Fruit fly (Drosophila melanogaster) whole organism, embryonic: ENCODE results near the gene CG13603.

Experiments
- Adf1 ChIP-seq: fragments of 200-800 bp; sonication (Bioruptor generic); IDR thresholded peaks from 2 replicates; pipeline ENCODE4 v1.3.6; 2022; ENCODE audit warnings: missing biosample characterization, missing genetic modification characterization
- Bgb ChIP-seq: fragments of 200-800 bp; sonication (Bioruptor generic); IDR thresholded peaks from 2 replicates; pipeline ENCODE4 v1.3.6; 2022; ENCODE audit warnings: missing biosample characterization, missing genetic modification characterization; ENCODE audit not compliant: partially characterized antibody
- BtbVII ChIP-seq: fragments of 200-800 bp; sonication (Bioruptor generic); optimal IDR thresholded peaks from 3 replicates; lab custom pipeline; 2017; ENCODE audit warnings: missing biosample characterization, mild to moderate bottlenecking, missing genetic modification characterization
- CG10543 ChIP-seq: fragments of 200-800 bp; sonication (Bioruptor generic); optimal IDR thresholded peaks from 3 replicates; lab custom pipeline; 2017; ENCODE audit warnings: missing biosample characterization, mild to moderate bottlenecking, missing genetic modification characterization, moderate library complexity
- CG12219 ChIP-seq: fragments of 200-800 bp; sonication (Bioruptor generic); optimal IDR thresholded peaks from 3 replicates; lab custom pipeline; 2018; ENCODE audit warnings: missing biosample characterization, mild to moderate bottlenecking, missing genetic modification characterization
- CG12769 ChIP-seq: fragments of 200-800 bp; sonication (Bioruptor generic); optimal IDR thresholded peaks from 2 replicates; lab custom pipeline; 2019; ENCODE audit warnings: missing biosample characterization, mild to moderate bottlenecking, missing genetic modification characterization, moderate library complexity
- CG15601 ChIP-seq: fragments of 200-800 bp; sonication (Bioruptor generic); optimal IDR thresholded peaks from 3 replicates; lab custom pipeline; 2019; ENCODE audit warnings: missing biosample characterization, mild to moderate bottlenecking, missing genetic modification characterization, moderate library complexity
- CG1603 ChIP-seq: fragments of 200-800 bp; sonication (Bioruptor generic); optimal IDR thresholded peaks from 2 replicates; lab custom pipeline; 2019; ENCODE audit warnings: missing biosample characterization, mild to moderate bottlenecking, missing genetic modification characterization, moderate library complexity
- CG16779 ChIP-seq: fragments of 200-800 bp; sonication (Bioruptor generic); IDR thresholded peaks from 2 replicates; pipeline ENCODE4 v1.3.6; 2022; ENCODE audit warnings: missing biosample characterization, missing genetic modification characterization
- CG17361 ChIP-seq: fragments of 200-800 bp; sonication (Bioruptor generic); IDR thresholded peaks from 3 replicates; pipeline ENCODE4 v1.3.6; 2022; ENCODE audit warnings: missing biosample characterization, missing genetic modification characterization
- CG2199 ChIP-seq: fragments of 200-800 bp; sonication (Bioruptor generic); IDR thresholded peaks from 3 replicates; pipeline ENCODE4 v1.3.6; 2022; ENCODE audit warnings: missing biosample characterization, missing genetic modification characterization
- CG31365 ChIP-seq: fragments of 200-800 bp; sonication (Bioruptor generic); optimal IDR thresholded peaks from 2 replicates; lab custom pipeline; 2018; ENCODE audit warnings: missing biosample characterization, mild to moderate bottlenecking, missing genetic modification characterization
- CG34376 ChIP-seq: fragments of 200-800 bp; sonication (Bioruptor generic); optimal IDR thresholded peaks from 2 replicates; lab custom pipeline; 2018; ENCODE audit warnings: missing biosample characterization, mild to moderate bottlenecking, missing genetic modification characterization
- CG6813 ChIP-seq: fragments of 200-800 bp; sonication (Bioruptor generic); optimal IDR thresholded peaks from 2 replicates; lab custom pipeline; 2017; ENCODE audit warnings: missing biosample characterization, missing genetic modification characterization, mild to moderate bottlenecking, moderate library complexity, missing genetic modification reagents
- CG7357 ChIP-seq: fragments of 200-800 bp; sonication (Bioruptor generic); IDR thresholded peaks from 3 replicates; pipeline ENCODE4 v1.3.6; 2022; ENCODE audit warnings: missing biosample characterization, missing genetic modification characterization
- Chrac-16 ChIP-seq: fragments of 200-800 bp; sonication (Bioruptor generic); optimal IDR thresholded peaks from 3 replicates; lab custom pipeline; 2016; ENCODE audit warnings: missing biosample characterization, missing genetic modification characterization
- Dip3 ChIP-seq: fragments of 200-800 bp; sonication (Bioruptor generic); optimal IDR thresholded peaks from 3 replicates; lab custom pipeline; 2016; ENCODE audit warnings: missing biosample characterization, missing genetic modification characterization
- Drgx ChIP-seq: fragments of 200-800 bp; sonication (Bioruptor generic); IDR thresholded peaks from 2 replicates; pipeline ENCODE4 v1.3.6; 2022; ENCODE audit warnings: missing biosample characterization, missing genetic modification characterization
- Fer1 ChIP-seq: fragments of 200-800 bp; sonication (Bioruptor generic); optimal IDR thresholded peaks from 2 replicates; lab custom pipeline; 2017; ENCODE audit warnings: missing biosample characterization, mild to moderate bottlenecking, missing genetic modification characterization
- Fer3 ChIP-seq: fragments of 200-800 bp; sonication (Bioruptor generic); optimal IDR thresholded peaks from 2 replicates; lab custom pipeline; 2018; ENCODE audit warnings: missing biosample characterization, mild to moderate bottlenecking, missing genetic modification characterization, moderate library complexity
- Hr51 ChIP-seq, 2 experiments: fragments of 200-800 bp; sonication (Bioruptor generic); optimal IDR thresholded peaks; 2 replicates in 1 of 2; 3 replicates in 1 of 2; lab custom pipeline; 2016 to 2018; ENCODE audit warnings: missing biosample characterization in 2 of 2, missing genetic modification characterization in 2 of 2, mild to moderate bottlenecking in 1 of 2, moderate library complexity in 1 of 2
- Hsf ChIP-seq: fragments of 200-800 bp; sonication (Bioruptor generic); optimal IDR thresholded peaks from 3 replicates; lab custom pipeline; 2016; ENCODE audit warnings: missing biosample characterization, missing genetic modification characterization
- Meics ChIP-seq: fragments of 200-800 bp; sonication (Bioruptor generic); optimal IDR thresholded peaks from 2 replicates; lab custom pipeline; 2017; ENCODE audit warnings: missing biosample characterization, mild to moderate bottlenecking, missing genetic modification characterization
- NfI ChIP-seq: fragments of 200-800 bp; sonication (Bioruptor generic); optimal IDR thresholded peaks from 3 replicates; lab custom pipeline; 2018; ENCODE audit warnings: missing biosample characterization, mild to moderate bottlenecking, missing genetic modification characterization, moderate library complexity
- Oaz ChIP-seq: fragments of 200-800 bp; sonication (Bioruptor generic); IDR thresholded peaks from 2 replicates; pipeline ENCODE4 v1.3.6; 2022; ENCODE audit warnings: missing biosample characterization, missing genetic modification characterization
- Opbp ChIP-seq: fragments of 200-800 bp; sonication (Bioruptor generic); IDR thresholded peaks from 3 replicates; pipeline ENCODE4 v1.3.6; 2022; ENCODE audit warnings: missing biosample characterization, missing genetic modification characterization; ENCODE audit not compliant: partially characterized antibody
- Rfx ChIP-seq: fragments of 200-800 bp; sonication (Bioruptor generic); IDR thresholded peaks from 2 replicates; pipeline ENCODE4 v1.3.6; 2022; ENCODE audit warnings: missing biosample characterization, missing genetic modification characterization
- Sox102F ChIP-seq: fragments of 200-800 bp; sonication (Bioruptor generic); optimal IDR thresholded peaks from 2 replicates; lab custom pipeline; 2018; ENCODE audit warnings: missing biosample characterization, mild to moderate bottlenecking, missing genetic modification characterization, moderate library complexity
- Sry-β ChIP-seq: fragments of 200-800 bp; sonication (Bioruptor generic); optimal IDR thresholded peaks from 2 replicates; lab custom pipeline; 2018; ENCODE audit warnings: missing biosample characterization, mild to moderate bottlenecking, missing genetic modification characterization, moderate library complexity
- Stat92E ChIP-seq, 3 experiments: fragments of >200 bp in 2 of 3; fragments of 200-800 bp in 1 of 3; sonication (Bioruptor generic) in 1 of 3; optimal IDR thresholded peaks; 2 replicates each; lab custom pipeline; 2017 to 2019; ENCODE audit warnings: missing biosample characterization in 3 of 3, missing genetic modification characterization in 3 of 3, mild to moderate bottlenecking in 1 of 3, moderate library complexity in 1 of 3
- Taf1 ChIP-seq: fragments of 200-800 bp; sonication (Bioruptor generic); IDR thresholded peaks from 2 replicates; pipeline ENCODE4 v1.3.6; 2022; ENCODE audit warnings: missing biosample characterization, missing genetic modification characterization
- Xbp1 ChIP-seq: fragments of 200-800 bp; sonication (Bioruptor generic); optimal IDR thresholded peaks from 3 replicates; lab custom pipeline; 2016; ENCODE audit warnings: missing biosample characterization, mild to moderate bottlenecking, missing genetic modification characterization
- YL-1 ChIP-seq: fragments of 200-800 bp; sonication (Bioruptor generic); optimal IDR thresholded peaks from 3 replicates; lab custom pipeline; 2017; ENCODE audit warnings: missing biosample characterization, mild to moderate bottlenecking, missing genetic modification characterization
- abd-A ChIP-seq: fragments of 200-800 bp; sonication (Bioruptor generic); optimal IDR thresholded peaks from 3 replicates; lab custom pipeline; 2019; ENCODE audit warnings: missing biosample characterization, mild to moderate bottlenecking, missing genetic modification characterization, moderate library complexity
- ci ChIP-seq: fragments of 200-800 bp; sonication (Bioruptor generic); IDR thresholded peaks from 3 replicates; pipeline ENCODE4 v1.3.6; 2022; ENCODE audit warnings: missing biosample characterization, missing genetic modification characterization
- dmrt99B ChIP-seq: fragments of 200-800 bp; sonication (Bioruptor generic); optimal IDR thresholded peaks from 2 replicates; lab custom pipeline; 2018; ENCODE audit warnings: missing biosample characterization, mild to moderate bottlenecking, missing genetic modification characterization, moderate library complexity
- gfzf ChIP-seq: fragments of 200-800 bp; sonication (Bioruptor generic); optimal IDR thresholded peaks from 2 replicates; lab custom pipeline; 2016; ENCODE audit warnings: missing biosample characterization, mild to moderate bottlenecking, missing genetic modification characterization, moderate library complexity
- ken ChIP-seq: fragments of 200-800 bp; sonication (Bioruptor generic); IDR thresholded peaks from 3 replicates; pipeline ENCODE4 v1.3.6; 2022; ENCODE audit warnings: missing biosample characterization, missing genetic modification characterization
- klu ChIP-seq: fragments of 200-800 bp; sonication (Bioruptor generic); IDR thresholded peaks from 2 replicates; pipeline ENCODE4 v1.3.6; 2022; ENCODE audit warnings: missing biosample characterization, missing genetic modification characterization
- knrl ChIP-seq: fragments of 200-800 bp; sonication (Bioruptor generic); IDR thresholded peaks from 3 replicates; pipeline ENCODE4 v1.3.6; 2022; ENCODE audit warnings: missing biosample characterization, missing genetic modification characterization; ENCODE audit not compliant: partially characterized antibody
- lab ChIP-seq: fragments of 200-800 bp; sonication (Bioruptor generic); optimal IDR thresholded peaks from 3 replicates; lab custom pipeline; 2017; ENCODE audit warnings: missing biosample characterization, missing genetic modification characterization, mild to moderate bottlenecking, moderate library complexity, missing genetic modification reagents
- lov ChIP-seq, 2 experiments: fragments of 200-800 bp in 1 of 2; fragments of >200 bp in 1 of 2; sonication (Bioruptor generic) in 1 of 2; IDR thresholded peaks in 1 of 2; optimal IDR thresholded peaks in 1 of 2; 2 replicates in 1 of 2; 3 replicates in 1 of 2; pipeline versions ENCODE4 v1.3.6 to Lab custom; 2017 to 2022; ENCODE audit warnings: missing biosample characterization in 1 of 2, missing genetic modification characterization in 1 of 2
- nau ChIP-seq: fragments of 200-800 bp; sonication (Bioruptor generic); optimal IDR thresholded peaks from 3 replicates; lab custom pipeline; 2017; ENCODE audit warnings: missing biosample characterization, mild to moderate bottlenecking, missing genetic modification characterization, missing genetic modification reagents
- peb ChIP-seq: fragments of 200-800 bp; sonication (Bioruptor generic); IDR thresholded peaks from 2 replicates; pipeline ENCODE4 v1.3.6; 2022; ENCODE audit warnings: missing biosample characterization, missing genetic modification characterization
- sd ChIP-seq: fragments of 200-800 bp; sonication (Bioruptor generic); optimal IDR thresholded peaks from 3 replicates; lab custom pipeline; 2018; ENCODE audit warnings: missing biosample characterization, mild to moderate bottlenecking, missing genetic modification characterization, moderate library complexity
- sens ChIP-seq: fragments of 200-800 bp; sonication (Bioruptor generic); peaks from one replicate; lab custom pipeline; 2016; ENCODE audit warnings: missing biosample characterization, missing genetic modification characterization
- seq ChIP-seq: fragments of 200-800 bp; sonication (Bioruptor generic); IDR thresholded peaks from 2 replicates; pipeline ENCODE4 v1.3.6; 2022; ENCODE audit warnings: missing biosample characterization, missing genetic modification characterization

CG13603 gene

dm6 chr3R:24006449-24007159, 20.2 kb upstream of the CG13603 start (continued):
- TF ChIP-seq Hr51 (GFP tag; optimal IDR thresholded peaks at IDR 0.05; lab: Kevin White, UChicago), result peak in 1 of 2 experiments; percentile 11
- peak; percentile 47 for TF ChIP-seq Rfx (GFP tag; lab: Robert Waterston, UW)
- TF ChIP-seq dmrt99B (tag; lab: Kevin White, UChicago), result peak; percentile 11
- peak; percentile 31; the same call in 1 of the 3 replicates for TF ChIP-seq CG17361 (GFP tag; lab: Robert Waterston, UW)
- no peak for TF ChIP-seq gfzf (GFP tag; lab: Kevin White, UChicago)
- TF ChIP-seq CG34376 (GFP tag; lab: Kevin White, UChicago), result peak; percentile 50
- TF ChIP-seq Sry-β (GFP tag; lab: Kevin White, UChicago), result peak; percentile 96
- TF ChIP-seq klu (GFP tag; lab: Robert Waterston, UW), result peak; percentile 25; the same call in 1 of the 2 replicates
- peak; percentile 15 for TF ChIP-seq CG10543 (GFP tag; lab: Kevin White, UChicago)
- TF ChIP-seq Chrac-16, result peak; percentile 10
- no peak for TF ChIP-seq CG6813
- no peak for TF ChIP-seq CG12219 (GFP tag; lab: Kevin White, UChicago)
- peak; percentile 42 for TF ChIP-seq lab
- no peak for TF ChIP-seq CG15601 (tag; lab: Kevin White, UChicago)
- no peak for TF ChIP-seq lov (optimal IDR thresholded peaks at IDR 0.05; lab: Kevin White, UChicago)
- TF ChIP-seq lov (GFP tag; IDR thresholded peaks at IDR 0.05; lab: Robert Waterston, UW), result no peak
- TF ChIP-seq CG12769 (tag; lab: Kevin White, UChicago), result peak; percentile 2
- peak; percentile 62; the same call in 1 of the 3 replicates for TF ChIP-seq CG2199 (GFP tag; lab: Robert Waterston, UW)
- peak; percentile 45; the same call in 2 of the 3 replicates for TF ChIP-seq ci (GFP tag; lab: Robert Waterston, UW)
- no peak for TF ChIP-seq NfI (GFP tag; lab: Kevin White, UChicago)
- TF ChIP-seq Hsf (GFP tag; lab: Kevin White, UChicago), result no peak
- TF ChIP-seq CG1603 (tag; lab: Kevin White, UChicago), result peak; percentile 5
- TF ChIP-seq Taf1 (GFP tag; lab: Robert Waterston, UW), result peak; percentile 24; the same call in 1 of the 2 replicates
- TF ChIP-seq nau, result peak; percentile 1
- TF ChIP-seq Bgb (GFP tag; lab: Robert Waterston, UW), result peak; percentile 48; the same call in 1 of the 2 replicates
- peak; percentile 41 for TF ChIP-seq Meics (GFP tag; lab: Kevin White, UChicago)
- TF ChIP-seq Xbp1 (GFP tag; lab: Kevin White, UChicago), result no peak
- TF ChIP-seq Adf1 (GFP tag; lab: Robert Waterston, UW), result no peak
- peak; percentile 8 for TF ChIP-seq sd
- peak; percentile 13 for TF ChIP-seq YL-1 (GFP tag; lab: Kevin White, UChicago)
- 0 out of 2 replicates have a peak, but pooled peaks have one; percentile 35 for TF ChIP-seq CG16779 (GFP tag; lab: Robert Waterston, UW)
- 0 out of 2 replicates have a peak, but pooled peaks have one; percentile 11 for TF ChIP-seq seq (GFP tag; lab: Robert Waterston, UW)
- no peak for TF ChIP-seq Dip3 (GFP tag; lab: Kevin White, UChicago)
- TF ChIP-seq abd-A, result no peak
- TF ChIP-seq sens (GFP tag; lab: Kevin White, UChicago), result peak; percentile 82
- TF ChIP-seq Fer1, result peak; percentile 9
- 0 out of 3 replicates have a peak, but pooled peaks have one; percentile 16 for TF ChIP-seq Opbp (GFP tag; lab: Robert Waterston, UW)
- no peak for TF ChIP-seq Oaz
- peak; percentile 8 for TF ChIP-seq Sox102F (GFP tag; lab: Kevin White, UChicago)
- no peak for TF ChIP-seq BtbVII (GFP tag; lab: Kevin White, UChicago)
- TF ChIP-seq CG31365 (tag; lab: Kevin White, UChicago), result peak; percentile 20
- TF ChIP-seq peb (GFP tag; lab: Robert Waterston, UW), result 0 out of 2 replicates have a peak, but pooled peaks have one; percentile 7
- peak; percentile 48; the same call in 1 of the 3 replicates for TF ChIP-seq ken
- no peak for TF ChIP-seq Stat92E (GFP tag; optimal IDR thresholded peaks at IDR 0.05; lab: Kevin White, UChicago)
- TF ChIP-seq Fer3 (tag; lab: Kevin White, UChicago), result no peak
- TF ChIP-seq CG7357 (GFP tag; lab: Robert Waterston, UW), result no peak
- TF ChIP-seq Drgx (GFP tag; lab: Robert Waterston, UW), result 0 out of 2 replicates have a peak, but pooled peaks have one; percentile 42
- 0 out of 3 replicates have a peak, but pooled peaks have one; percentile 33 for TF ChIP-seq knrl (GFP tag; lab: Robert Waterston, UW)
